Fruit fly (Drosophila melanogaster) whole organism, embryonic: Measurements from ENCODE around the gene CG14332.

Experiments
- Bteb2 ChIP-seq: fragments of 200-800 bp; sonication (Bioruptor generic); optimal IDR thresholded peaks from 2 replicates; lab custom pipeline; 2016; ENCODE audit warnings: missing biosample characterization, missing genetic modification characterization
- CG10565 ChIP-seq: fragments of 200-800 bp; sonication (Bioruptor generic); optimal IDR thresholded peaks from 3 replicates; lab custom pipeline; 2016; ENCODE audit warnings: missing biosample characterization, mild to moderate bottlenecking, missing genetic modification characterization
- CG11093 ChIP-seq: fragments of 200-800 bp; sonication (Bioruptor generic); IDR thresholded peaks from 3 replicates; pipeline ENCODE4 v1.3.6; 2022; ENCODE audit warnings: missing biosample characterization, missing genetic modification characterization
- CG11695 ChIP-seq: fragments of 200-800 bp; sonication (Bioruptor generic); IDR thresholded peaks from 3 replicates; pipeline ENCODE4 v1.3.6; 2022; ENCODE audit warnings: missing biosample characterization, missing genetic modification characterization
- CG12744 ChIP-seq: fragments of 200-800 bp; sonication (Bioruptor generic); optimal IDR thresholded peaks from 2 replicates; lab custom pipeline; 2016; ENCODE audit warnings: missing biosample characterization, missing genetic modification characterization
- CG13123 ChIP-seq: fragments of 200-800 bp; sonication (Bioruptor generic); optimal IDR thresholded peaks from 2 replicates; lab custom pipeline; 2016; ENCODE audit warnings: missing biosample characterization, missing genetic modification characterization
- CG14710 ChIP-seq: fragments of 200-800 bp; sonication (Bioruptor generic); optimal IDR thresholded peaks from 3 replicates; lab custom pipeline; 2019; ENCODE audit warnings: missing biosample characterization, mild to moderate bottlenecking, missing genetic modification characterization, moderate library complexity
- CG15269 ChIP-seq: fragments of 200-800 bp; sonication (Bioruptor generic); optimal IDR thresholded peaks from 2 replicates; lab custom pipeline; 2018; ENCODE audit warnings: missing biosample characterization, mild to moderate bottlenecking, missing genetic modification characterization, moderate library complexity
- CG1647 ChIP-seq: fragments of 200-800 bp; sonication (Bioruptor generic); optimal IDR thresholded peaks from 3 replicates; lab custom pipeline; 2016; ENCODE audit warnings: missing biosample characterization, missing genetic modification characterization
- CG16863 ChIP-seq: fragments of 200-800 bp; sonication (Bioruptor generic); optimal IDR thresholded peaks from 3 replicates; lab custom pipeline; 2016; ENCODE audit warnings: missing biosample characterization, missing genetic modification characterization
- CG17612 ChIP-seq: fragments of 200-800 bp; sonication (Bioruptor generic); IDR thresholded peaks from 2 replicates; pipeline ENCODE4 v1.3.6; 2022; ENCODE audit warnings: missing biosample characterization, missing genetic modification characterization
- CG18262 ChIP-seq: fragments of 200-800 bp; optimal IDR thresholded peaks from 3 replicates; lab custom pipeline; 2019; ENCODE audit warnings: missing biosample characterization, mild to moderate bottlenecking, missing genetic modification characterization, moderate library complexity
- CG2129 ChIP-seq: fragments of 200-800 bp; sonication (Bioruptor generic); IDR thresholded peaks from 2 replicates; pipeline ENCODE4 v1.3.6; 2022; ENCODE audit warnings: missing biosample characterization, missing genetic modification characterization; ENCODE audit not compliant: partially characterized antibody
- CG2712 ChIP-seq: fragments of 200-800 bp; optimal IDR thresholded peaks from 3 replicates; lab custom pipeline; 2019; ENCODE audit warnings: missing biosample characterization, mild to moderate bottlenecking, missing genetic modification characterization, moderate library complexity
- CG30431 ChIP-seq: fragments of 200-800 bp; sonication (Bioruptor generic); optimal IDR thresholded peaks from 2 replicates; lab custom pipeline; 2017; ENCODE audit warnings: missing biosample characterization, missing genetic modification characterization
- CG31441 ChIP-seq: fragments of 200-800 bp; sonication (Bioruptor generic); IDR thresholded peaks from 2 replicates; pipeline ENCODE4 v1.3.6; 2022; ENCODE audit warnings: missing biosample characterization, missing genetic modification characterization
- CG33213 ChIP-seq: fragments of 200-800 bp; sonication (Bioruptor generic); optimal IDR thresholded peaks from 3 replicates; lab custom pipeline; 2016; ENCODE audit warnings: missing biosample characterization, missing genetic modification characterization
- CG4617 ChIP-seq: fragments of 200-800 bp; sonication (Bioruptor generic); optimal IDR thresholded peaks from 3 replicates; lab custom pipeline; 2016; ENCODE audit warnings: missing biosample characterization, missing genetic modification characterization, borderline replicate concordance
- CG5245 ChIP-seq: fragments of 200-800 bp; sonication (Bioruptor generic); optimal IDR thresholded peaks from 3 replicates; lab custom pipeline; 2016; ENCODE audit warnings: missing biosample characterization, missing genetic modification characterization
- CG6254 ChIP-seq: fragments of 200-800 bp; sonication (Bioruptor generic); optimal IDR thresholded peaks from 3 replicates; lab custom pipeline; 2017; ENCODE audit warnings: mild to moderate bottlenecking, missing biosample characterization, missing genetic modification reagents, missing genetic modification characterization
- CG6654 ChIP-seq: fragments of 200-800 bp; sonication (Bioruptor generic); optimal IDR thresholded peaks from 2 replicates; lab custom pipeline; 2017; ENCODE audit warnings: missing biosample characterization, mild to moderate bottlenecking, missing genetic modification characterization
- CG8089 ChIP-seq: fragments of 200-800 bp; sonication (Bioruptor generic); optimal IDR thresholded peaks from 3 replicates; lab custom pipeline; 2016; ENCODE audit warnings: missing biosample characterization, missing genetic modification characterization
- CG8388 ChIP-seq: fragments of 200-800 bp; sonication (Bioruptor generic); optimal IDR thresholded peaks from 2 replicates; lab custom pipeline; 2019; ENCODE audit warnings: missing biosample characterization, mild to moderate bottlenecking, missing genetic modification characterization, moderate library complexity
- CHES-1-like ChIP-seq: fragments of 200-800 bp; sonication (Bioruptor generic); optimal IDR thresholded peaks from 2 replicates; lab custom pipeline; 2016; ENCODE audit warnings: missing biosample characterization, missing genetic modification characterization
- CoRest ChIP-seq: fragments of 200-800 bp; sonication (Bioruptor generic); optimal IDR thresholded peaks from 3 replicates; lab custom pipeline; 2018; ENCODE audit warnings: missing biosample characterization, mild to moderate bottlenecking, missing genetic modification characterization, moderate library complexity
- Dad ChIP-seq: fragments of 200-800 bp; sonication (Bioruptor generic); optimal IDR thresholded peaks from 3 replicates; lab custom pipeline; 2016; ENCODE audit warnings: missing biosample characterization, missing genetic modification characterization
- Dek ChIP-seq: fragments of 200-800 bp; sonication (Bioruptor generic); optimal IDR thresholded peaks from 3 replicates; lab custom pipeline; 2019; ENCODE audit warnings: missing biosample characterization, mild to moderate bottlenecking, missing genetic modification characterization, moderate library complexity
- Dll ChIP-seq: fragments of 200-800 bp; sonication (Bioruptor generic); IDR thresholded peaks from 4 replicates; pipeline ENCODE4 v1.3.6; 2022; ENCODE audit warnings: missing biosample characterization, missing genetic modification characterization; ENCODE audit not compliant: partially characterized antibody
- ERR ChIP-seq: fragments of 200-800 bp; sonication (Bioruptor generic); optimal IDR thresholded peaks from 2 replicates; lab custom pipeline; 2016; ENCODE audit warnings: missing biosample characterization, missing genetic modification characterization
- NFAT ChIP-seq: fragments of 200-800 bp; sonication (Bioruptor generic); IDR thresholded peaks from 2 replicates; pipeline ENCODE4 v1.3.6; 2022; ENCODE audit warnings: missing biosample characterization, missing genetic modification characterization
- Oli ChIP-seq: fragments of 200-800 bp; sonication (Bioruptor generic); optimal IDR thresholded peaks from 2 replicates; lab custom pipeline; 2018; ENCODE audit warnings: missing biosample characterization, mild to moderate bottlenecking, missing genetic modification characterization, moderate library complexity
- Optix ChIP-seq: fragments of 200-800 bp; sonication (Bioruptor generic); IDR thresholded peaks from 3 replicates; pipeline ENCODE4 v1.3.6; 2022; ENCODE audit warnings: missing biosample characterization, missing genetic modification characterization
- Tbp ChIP-seq: fragments of >200 bp; optimal IDR thresholded peaks from 2 replicates; lab custom pipeline; 2018; ENCODE audit warnings: missing biosample characterization, missing genetic modification characterization
- ap ChIP-seq: fragments of 200-800 bp; sonication (Bioruptor generic); IDR thresholded peaks from 2 replicates; pipeline ENCODE4 v1.3.6; 2022; ENCODE audit warnings: missing biosample characterization, missing genetic modification characterization
- ash1 ChIP-seq: fragments of 200-800 bp; sonication (Bioruptor generic); optimal IDR thresholded peaks from 2 replicates; lab custom pipeline; 2018; ENCODE audit warnings: missing biosample characterization, mild to moderate bottlenecking, missing genetic modification characterization
- bigmax ChIP-seq: fragments of 200-800 bp; sonication (Bioruptor generic); optimal IDR thresholded peaks from 2 replicates; lab custom pipeline; 2018; ENCODE audit warnings: missing biosample characterization, mild to moderate bottlenecking, missing genetic modification characterization
- chinmo ChIP-seq: fragments of 200-800 bp; sonication (Bioruptor generic); IDR thresholded peaks from 4 replicates; pipeline ENCODE4 v1.3.6; 2022; ENCODE audit warnings: missing biosample characterization, missing genetic modification characterization; ENCODE audit not compliant: partially characterized antibody
- crp ChIP-seq, 2 experiments: fragments of 200-800 bp; sonication (Bioruptor generic); optimal IDR thresholded peaks; 2 replicates in 1 of 2; 3 replicates in 1 of 2; lab custom pipeline; 2017; ENCODE audit warnings: missing biosample characterization in 2 of 2, missing genetic modification characterization in 2 of 2, mild to moderate bottlenecking in 1 of 2, moderate library complexity in 1 of 2
- esg ChIP-seq: fragments of 200-800 bp; sonication (Bioruptor generic); conservative IDR thresholded peaks from 2 replicates; pipeline ENCODE4 v1.3.6; 2022; ENCODE audit warnings: missing biosample characterization, missing genetic modification characterization
- fd102C ChIP-seq: fragments of 200-800 bp; sonication (Bioruptor generic); optimal IDR thresholded peaks from 2 replicates; lab custom pipeline; 2018; ENCODE audit warnings: missing biosample characterization, mild to moderate bottlenecking, missing genetic modification characterization, moderate library complexity
- gt ChIP-seq: fragments of 200-800 bp; sonication (Bioruptor generic); IDR thresholded peaks from 2 replicates; pipeline ENCODE4 v1.3.6; 2022; ENCODE audit warnings: missing biosample characterization, missing genetic modification characterization
- hbn ChIP-seq: fragments of 200-800 bp; sonication (Bioruptor generic); IDR thresholded peaks from 2 replicates; pipeline ENCODE4 v1.3.6; 2022; ENCODE audit warnings: missing biosample characterization, missing genetic modification characterization; ENCODE audit not compliant: partially characterized antibody
- kay ChIP-seq: fragments of 200-800 bp; sonication (Bioruptor generic); optimal IDR thresholded peaks from 2 replicates; lab custom pipeline; 2016; ENCODE audit warnings: missing biosample characterization, missing genetic modification characterization
- klu ChIP-seq: fragments of 200-800 bp; sonication (Bioruptor generic); IDR thresholded peaks from 2 replicates; pipeline ENCODE4 v1.3.6; 2022; ENCODE audit warnings: missing biosample characterization, missing genetic modification characterization
- pros ChIP-seq: fragments of 200-800 bp; sonication (Bioruptor generic); optimal IDR thresholded peaks from 3 replicates; lab custom pipeline; 2019; ENCODE audit warnings: missing biosample characterization, mild to moderate bottlenecking, missing genetic modification characterization, moderate library complexity
- pum ChIP-seq: fragments of 200-800 bp; sonication (Bioruptor generic); optimal IDR thresholded peaks from 2 replicates; lab custom pipeline; 2016; ENCODE audit warnings: missing biosample characterization, missing genetic modification characterization
- tll ChIP-seq, 2 experiments: fragments of 200-800 bp in 1 of 2; fragments of >200 bp in 1 of 2; sonication (Bioruptor generic) in 1 of 2; optimal IDR thresholded peaks; 2 replicates each; lab custom pipeline; 2017 to 2019; ENCODE audit warnings: missing biosample characterization in 2 of 2, missing genetic modification characterization in 2 of 2, mild to moderate bottlenecking in 1 of 2, moderate library complexity in 1 of 2
- vnd ChIP-seq: fragments of 200-800 bp; sonication (Bioruptor generic); IDR thresholded peaks from 3 replicates; pipeline ENCODE4 v1.3.6; 2022; ENCODE audit warnings: missing biosample characterization, missing genetic modification characterization; ENCODE audit not compliant: partially characterized antibody
- wdn ChIP-seq: fragments of 200-800 bp; sonication (Bioruptor generic); IDR thresholded peaks from 2 replicates; pipeline ENCODE4 v1.3.6; 2022; ENCODE audit warnings: missing biosample characterization, missing genetic modification characterization

The CG14332 gene

dm6 chr3R:17385329-17386019 lies 36.5 kb downstream of the CG14332 start (continued):
- TF ChIP-seq CG6254 (GFP tag; lab: Kevin White, UChicago) (no peak), CG31441 (GFP tag; lab: Robert Waterston, UW) (peak; percentile 42), CoRest (tag; lab: Kevin White, UChicago) (peak; percentile 69), ash1 (no peak), crp (GFP tag; optimal IDR thresholded peaks at IDR 0.05; lab: Kevin White, UChicago) (peak; percentile 91 to 99), pros (no peak), vnd (no peak), CG2129 (GFP tag; lab: Robert Waterston, UW) (no peak), fd102C (GFP tag; lab: Kevin White, UChicago) (peak; percentile 24), CG8388 (GFP tag; lab: Kevin White, UChicago) (no peak), CG5245 (GFP tag; lab: Kevin White, UChicago) (peak; percentile 35), ap (no peak), CG11093 (peak; percentile 46; the same call in 1 of the 3 replicates), chinmo (GFP tag; lab: Robert Waterston, UW) (no peak; the same call in 3 of the 4 replicates), gt (GFP tag; lab: Robert Waterston, UW) (no peak), CG14710 (peak; percentile 64), Tbp (GFP tag; lab: Kevin White, UChicago) (no peak), CG17612 (no peak; the same call in 1 of the 2 replicates), CG2712 (peak; percentile 67), Optix (0 out of 3 replicates have a peak, but pooled peaks have one; percentile 24), ERR (GFP tag; lab: Kevin White, UChicago) (peak; percentile 58), pum (GFP tag; lab: Kevin White, UChicago) (peak; percentile 70), CG8089 (GFP tag; lab: Kevin White, UChicago) (peak; percentile 16), CG30431 (GFP tag; lab: Kevin White, UChicago) (no peak), tll (GFP tag; optimal IDR thresholded peaks at IDR 0.05; lab: Kevin White, UChicago) (no peak), CG1647 (GFP tag; lab: Kevin White, UChicago) (peak; percentile 64), Dek (tag; lab: Kevin White, UChicago) (peak; percentile 40), Dll (0 out of 4 replicates have a peak, but pooled peaks have one; percentile 37), CG12744 (GFP tag; lab: Kevin White, UChicago) (peak; percentile 49), Oli (tag; lab: Kevin White, UChicago) (peak; percentile 53), CG18262 (peak; percentile 28), Bteb2 (peak; percentile 60), klu (no peak), CG33213 (peak; percentile 78), CG16863 (peak; percentile 46), CG15269 (tag; lab: Kevin White, UChicago) (peak; percentile 75), hbn (no peak), esg (GFP tag; lab: Robert Waterston, UW) (peak; percentile 48; the same call in 1 of the 2 replicates), CHES-1-like (GFP tag; lab: Kevin White, UChicago) (peak; percentile 74), bigmax (GFP tag; lab: Kevin White, UChicago) (peak; percentile 38), CG6654 (GFP tag; lab: Kevin White, UChicago) (no peak), wdn (GFP tag; lab: Robert Waterston, UW) (no peak), CG11695 (peak; percentile 53; the same call in 2 of the 3 replicates), CG10565 (GFP tag; lab: Kevin White, UChicago) (no peak), CG4617 (GFP tag; lab: Kevin White, UChicago) (peak; percentile 54), kay (GFP tag; lab: Kevin White, UChicago) (peak; percentile 28), NFAT (GFP tag; lab: Robert Waterston, UW) (peak; percentile 54), Dad (GFP tag; lab: Kevin White, UChicago) (peak; percentile 73), CG13123 (GFP tag; lab: Kevin White, UChicago) (no peak)
